Fruit fly (Drosophila melanogaster) whole organism, embryonic: ENCODE data around the gene CG43630.

Experiments
- CG10267 ChIP-seq: fragments of 200-800 bp; sonication (Bioruptor generic); optimal IDR thresholded peaks from 2 replicates; lab custom pipeline; 2018; ENCODE audit warnings: missing biosample characterization, mild to moderate bottlenecking, missing genetic modification characterization, moderate library complexity
- CG11085 ChIP-seq: fragments of 200-800 bp; sonication (Bioruptor generic); IDR thresholded peaks from 2 replicates; pipeline ENCODE4 v1.3.6; 2022; ENCODE audit warnings: missing biosample characterization, missing genetic modification characterization
- CG11696 ChIP-seq: fragments of 200-800 bp; sonication (Bioruptor generic); IDR thresholded peaks from 2 replicates; pipeline ENCODE4 v1.3.6; 2022; ENCODE audit warnings: missing biosample characterization, missing genetic modification characterization
- CG12299 ChIP-seq: fragments of 200-800 bp; sonication (Bioruptor generic); optimal IDR thresholded peaks from 2 replicates; lab custom pipeline; 2018; ENCODE audit warnings: missing biosample characterization, mild to moderate bottlenecking, missing genetic modification characterization
- CG12391 ChIP-seq: fragments of 200-800 bp; sonication (Bioruptor generic); optimal IDR thresholded peaks from 3 replicates; lab custom pipeline; 2018; ENCODE audit warnings: missing biosample characterization, mild to moderate bottlenecking, missing genetic modification characterization, moderate library complexity
- CG14014 ChIP-seq: fragments of 200-800 bp; sonication (Bioruptor generic); IDR thresholded peaks from 2 replicates; pipeline ENCODE4 v1.3.6; 2022; ENCODE audit warnings: missing biosample characterization, missing genetic modification characterization
- CG15073 ChIP-seq: fragments of 200-800 bp; sonication (Bioruptor generic); optimal IDR thresholded peaks from 2 replicates; lab custom pipeline; 2016; ENCODE audit warnings: missing biosample characterization, missing genetic modification characterization
- CG17361 ChIP-seq: fragments of 200-800 bp; sonication (Bioruptor generic); IDR thresholded peaks from 3 replicates; pipeline ENCODE4 v1.3.6; 2022; ENCODE audit warnings: missing biosample characterization, missing genetic modification characterization
- CG18011 ChIP-seq: fragments of 200-800 bp; sonication (Bioruptor generic); optimal IDR thresholded peaks from 2 replicates; lab custom pipeline; 2017; ENCODE audit warnings: missing biosample characterization, missing genetic modification characterization, mild to moderate bottlenecking, moderate library complexity, missing genotype
- CG2116 ChIP-seq: fragments of 200-800 bp; sonication (Bioruptor generic); optimal IDR thresholded peaks from 3 replicates; lab custom pipeline; 2018; ENCODE audit warnings: missing biosample characterization, mild to moderate bottlenecking, missing genetic modification characterization
- CG2678 ChIP-seq: fragments of 200-800 bp; sonication (Bioruptor generic); optimal IDR thresholded peaks from 3 replicates; lab custom pipeline; 2019; ENCODE audit warnings: missing biosample characterization, mild to moderate bottlenecking, missing genetic modification characterization, moderate library complexity
- CG30403 ChIP-seq: fragments of 200-800 bp; sonication (Bioruptor generic); optimal IDR thresholded peaks from 3 replicates; lab custom pipeline; 2016; ENCODE audit warnings: missing biosample characterization, missing genetic modification characterization
- CG31224 ChIP-seq: fragments of 200-800 bp; sonication (Bioruptor generic); IDR thresholded peaks from 2 replicates; pipeline ENCODE4 v1.3.6; 2022; ENCODE audit warnings: missing biosample characterization, missing genetic modification characterization
- CG32532 ChIP-seq: fragments of 200-800 bp; sonication (Bioruptor generic); IDR thresholded peaks from 2 replicates; pipeline ENCODE4 v1.3.6; 2022; ENCODE audit warnings: missing biosample characterization, missing genetic modification characterization
- CG3281 ChIP-seq: fragments of 200-800 bp; sonication (Bioruptor generic); optimal IDR thresholded peaks from 3 replicates; lab custom pipeline; 2017; ENCODE audit warnings: missing biosample characterization, mild to moderate bottlenecking, missing genetic modification characterization
- CG33213 ChIP-seq: fragments of 200-800 bp; sonication (Bioruptor generic); optimal IDR thresholded peaks from 3 replicates; lab custom pipeline; 2016; ENCODE audit warnings: missing biosample characterization, missing genetic modification characterization
- CG3847 ChIP-seq: fragments of 200-800 bp; sonication (Bioruptor generic); IDR thresholded peaks from 2 replicates; pipeline ENCODE4 v1.3.6; 2022; ENCODE audit warnings: missing biosample characterization, missing genetic modification characterization
- CG4820 ChIP-seq: fragments of 200-800 bp; sonication (Bioruptor generic); optimal IDR thresholded peaks from 3 replicates; lab custom pipeline; 2016; ENCODE audit warnings: missing biosample characterization, missing genetic modification characterization
- CG4854 ChIP-seq: fragments of 200-800 bp; sonication (Bioruptor generic); optimal IDR thresholded peaks from 2 replicates; lab custom pipeline; 2016; ENCODE audit warnings: missing biosample characterization, missing genetic modification characterization, inconsistent platforms
- CG6765 ChIP-seq: fragments of 200-800 bp; sonication (Bioruptor generic); optimal IDR thresholded peaks from 3 replicates; lab custom pipeline; 2017; ENCODE audit warnings: missing biosample characterization, mild to moderate bottlenecking, missing genetic modification characterization
- CkIIα-i1 ChIP-seq: fragments of 200-800 bp; sonication (Bioruptor generic); IDR thresholded peaks from 2 replicates; pipeline ENCODE4 v1.3.6; 2022; ENCODE audit warnings: missing biosample characterization, missing genetic modification characterization
- CoRest ChIP-seq: fragments of 200-800 bp; sonication (Bioruptor generic); optimal IDR thresholded peaks from 3 replicates; lab custom pipeline; 2018; ENCODE audit warnings: missing biosample characterization, mild to moderate bottlenecking, missing genetic modification characterization, moderate library complexity
- Ets97D ChIP-seq: fragments of 200-800 bp; sonication (Bioruptor generic); optimal IDR thresholded peaks from 3 replicates; lab custom pipeline; 2016; ENCODE audit warnings: missing biosample characterization, missing genetic modification characterization
- Fer2 ChIP-seq: fragments of 200-800 bp; sonication (Bioruptor generic); optimal IDR thresholded peaks from 2 replicates; lab custom pipeline; 2018; ENCODE audit warnings: missing biosample characterization, mild to moderate bottlenecking, missing genetic modification characterization, moderate library complexity
- Hr78 ChIP-seq, 2 experiments: fragments of 200-800 bp in 1 of 2; fragments of >200 bp in 1 of 2; sonication (Bioruptor generic) in 1 of 2; optimal IDR thresholded peaks; 2 replicates each; lab custom pipeline; 2017 to 2019; ENCODE audit warnings: missing biosample characterization in 2 of 2, missing genetic modification characterization in 2 of 2, mild to moderate bottlenecking in 1 of 2, moderate library complexity in 1 of 2
- MESR4 ChIP-seq: fragments of 200-800 bp; sonication (Bioruptor generic); optimal IDR thresholded peaks from 2 replicates; lab custom pipeline; 2018; ENCODE audit warnings: missing biosample characterization, mild to moderate bottlenecking, missing genetic modification characterization, moderate library complexity
- Rx ChIP-seq: fragments of 200-800 bp; sonication (Bioruptor generic); IDR thresholded peaks from 2 replicates; pipeline ENCODE4 v1.3.6; 2022; ENCODE audit warnings: missing biosample characterization, missing genetic modification characterization
- Spps ChIP-seq: fragments of 200-800 bp; sonication (Bioruptor generic); optimal IDR thresholded peaks from 2 replicates; lab custom pipeline; 2018; ENCODE audit warnings: missing biosample characterization, mild to moderate bottlenecking, missing genetic modification characterization
- Vsx1 ChIP-seq: fragments of 200-800 bp; sonication (Bioruptor generic); optimal IDR thresholded peaks from 2 replicates; lab custom pipeline; 2017; ENCODE audit warnings: missing biosample characterization, mild to moderate bottlenecking, missing genetic modification characterization, missing genetic modification reagents
- al ChIP-seq: fragments of 200-800 bp; sonication (Bioruptor generic); IDR thresholded peaks from 2 replicates; pipeline ENCODE4 v1.3.6; 2022; ENCODE audit warnings: missing biosample characterization, missing genetic modification characterization
- az2 ChIP-seq: fragments of 200-800 bp; sonication (Bioruptor generic); optimal IDR thresholded peaks from 3 replicates; lab custom pipeline; 2016; ENCODE audit warnings: missing biosample characterization, missing genetic modification characterization
- dmrt11E ChIP-seq: fragments of 200-800 bp; sonication (Bioruptor generic); optimal IDR thresholded peaks from 3 replicates; lab custom pipeline; 2018; ENCODE audit warnings: missing biosample characterization, mild to moderate bottlenecking, missing genetic modification characterization, moderate library complexity
- gcm2 ChIP-seq: fragments of 200-800 bp; sonication (Bioruptor generic); optimal IDR thresholded peaks from 2 replicates; lab custom pipeline; 2016; ENCODE audit warnings: missing biosample characterization, missing genetic modification characterization
- hbn ChIP-seq: fragments of 200-800 bp; sonication (Bioruptor generic); IDR thresholded peaks from 2 replicates; pipeline ENCODE4 v1.3.6; 2022; ENCODE audit warnings: missing biosample characterization, missing genetic modification characterization; ENCODE audit not compliant: partially characterized antibody
- hkb ChIP-seq, 2 experiments: fragments of 200-800 bp in 1 of 2; fragments of >200 bp in 1 of 2; sonication (Bioruptor generic) in 1 of 2; IDR thresholded peaks in 1 of 2; optimal IDR thresholded peaks in 1 of 2; 2 replicates each; pipeline versions ENCODE4 v1.3.6 to Lab custom; 2017 to 2022; ENCODE audit warnings: missing biosample characterization in 1 of 2, missing genetic modification characterization in 1 of 2
- jing ChIP-seq: fragments of 200-800 bp; sonication (Bioruptor generic); optimal IDR thresholded peaks from 2 replicates; lab custom pipeline; 2018; ENCODE audit warnings: missing biosample characterization, mild to moderate bottlenecking, missing genetic modification characterization
- knrl ChIP-seq: fragments of 200-800 bp; sonication (Bioruptor generic); IDR thresholded peaks from 3 replicates; pipeline ENCODE4 v1.3.6; 2022; ENCODE audit warnings: missing biosample characterization, missing genetic modification characterization; ENCODE audit not compliant: partially characterized antibody
- lmd ChIP-seq: fragments of 200-800 bp; sonication (Bioruptor generic); IDR thresholded peaks from 2 replicates; pipeline ENCODE4 v1.3.6; 2022; ENCODE audit warnings: missing biosample characterization, missing genetic modification characterization
- nau ChIP-seq: fragments of 200-800 bp; sonication (Bioruptor generic); optimal IDR thresholded peaks from 3 replicates; lab custom pipeline; 2017; ENCODE audit warnings: missing biosample characterization, mild to moderate bottlenecking, missing genetic modification characterization, missing genetic modification reagents
- pfk ChIP-seq: fragments of 200-800 bp; sonication (Bioruptor generic); optimal IDR thresholded peaks from 2 replicates; lab custom pipeline; 2018; ENCODE audit warnings: missing biosample characterization, mild to moderate bottlenecking, missing genetic modification characterization, moderate library complexity
- phol ChIP-seq: fragments of 200-800 bp; sonication (Bioruptor generic); optimal IDR thresholded peaks from 3 replicates; lab custom pipeline; 2018; ENCODE audit warnings: missing biosample characterization, mild to moderate bottlenecking, missing genetic modification characterization, moderate library complexity
- pita ChIP-seq: fragments of 200-800 bp; sonication (Bioruptor generic); optimal IDR thresholded peaks from 2 replicates; lab custom pipeline; 2017; ENCODE audit warnings: missing biosample characterization, mild to moderate bottlenecking, missing genetic modification characterization
- pzg ChIP-seq: fragments of 200-800 bp; sonication (Bioruptor generic); optimal IDR thresholded peaks from 3 replicates; lab custom pipeline; 2018; ENCODE audit warnings: missing biosample characterization, mild to moderate bottlenecking, missing genetic modification characterization, moderate library complexity
- seq ChIP-seq: fragments of 200-800 bp; sonication (Bioruptor generic); IDR thresholded peaks from 2 replicates; pipeline ENCODE4 v1.3.6; 2022; ENCODE audit warnings: missing biosample characterization, missing genetic modification characterization
- sisA ChIP-seq: fragments of 200-800 bp; sonication (Bioruptor generic); IDR thresholded peaks from 2 replicates; pipeline ENCODE4 v1.3.6; 2022; ENCODE audit warnings: missing biosample characterization, missing genetic modification characterization
- tin ChIP-seq: fragments of 200-800 bp; sonication (Bioruptor generic); optimal IDR thresholded peaks from 3 replicates; lab custom pipeline; 2016; ENCODE audit warnings: missing biosample characterization, missing genetic modification characterization
- vvl ChIP-seq: fragments of 200-800 bp; sonication (Bioruptor generic); IDR thresholded peaks from 2 replicates; pipeline ENCODE4 v1.3.6; 2022; ENCODE audit warnings: missing biosample characterization, missing genetic modification characterization
- zen ChIP-seq: fragments of 200-800 bp; sonication (Bioruptor generic); optimal IDR thresholded peaks from 3 replicates; lab custom pipeline; 2018; ENCODE audit warnings: missing biosample characterization, mild to moderate bottlenecking, missing genetic modification characterization, moderate library complexity
- zfh2 ChIP-seq: fragments of 200-800 bp; sonication (Bioruptor generic); optimal IDR thresholded peaks from 2 replicates; lab custom pipeline; 2016; ENCODE audit warnings: missing biosample characterization, missing genetic modification characterization

The CG43630 gene

dm6 chr3R:12719627-12720343 lies 43.7 kb upstream of the CG43630 start (continued):
- TF ChIP-seq CG2678 (tag; lab: Kevin White, UChicago) (peak; percentile 73), CkIIα-i1 (GFP tag; lab: Robert Waterston, UW) (no peak), Spps (no peak), CG2116 (GFP tag; lab: Kevin White, UChicago) (no peak), CG33213 (GFP tag; lab: Kevin White, UChicago) (no peak), nau (GFP tag; lab: Kevin White, UChicago) (no peak), phol (tag; lab: Kevin White, UChicago) (peak; percentile 40), CG32532 (GFP tag; lab: Robert Waterston, UW) (peak; percentile 53), zfh2 (GFP tag; lab: Kevin White, UChicago) (no peak), hkb (optimal IDR thresholded peaks at IDR 0.05; lab: Kevin White, UChicago) (no peak), hkb (GFP tag; IDR thresholded peaks at IDR 0.05; lab: Robert Waterston, UW) (0 out of 2 replicates have a peak, but pooled peaks have one; percentile 15), CG31224 (no peak), tin (no peak), pfk (GFP tag; lab: Kevin White, UChicago) (no peak), CG10267 (tag; lab: Kevin White, UChicago) (peak; percentile 27), hbn (GFP tag; lab: Robert Waterston, UW) (no peak), gcm2 (no peak), Fer2 (peak; percentile 33), pita (GFP tag; lab: Kevin White, UChicago) (no peak), CG3847 (GFP tag; lab: Robert Waterston, UW) (no peak), CG11696 (GFP tag; lab: Robert Waterston, UW) (no peak), CG12391 (tag; lab: Kevin White, UChicago) (peak; percentile 32), CG11085 (GFP tag; lab: Robert Waterston, UW) (no peak), Hr78 (GFP tag; optimal IDR thresholded peaks at IDR 0.05; lab: Kevin White, UChicago) (no peak), vvl (GFP tag; lab: Robert Waterston, UW) (no peak), CG12299 (tag; lab: Kevin White, UChicago) (peak; percentile 5), CG4820 (GFP tag; lab: Kevin White, UChicago) (peak; percentile 9), CG4854 (GFP tag; lab: Kevin White, UChicago) (no peak), knrl (GFP tag; lab: Robert Waterston, UW) (no peak), Vsx1 (GFP tag; lab: Kevin White, UChicago) (no peak), pzg (GFP tag; lab: Kevin White, UChicago) (no peak), lmd (GFP tag; lab: Robert Waterston, UW) (no peak), sisA (no peak), Rx (no peak), Ets97D (GFP tag; lab: Kevin White, UChicago) (no peak), az2 (GFP tag; lab: Kevin White, UChicago) (no peak), dmrt11E (tag; lab: Kevin White, UChicago) (no peak), MESR4 (GFP tag; lab: Kevin White, UChicago) (no peak), CG17361 (GFP tag; lab: Robert Waterston, UW) (peak; percentile 42; the same call in 2 of the 3 replicates), CG6765 (peak; percentile 11), zen (no peak), CG18011 (no peak), al (no peak), CG30403 (GFP tag; lab: Kevin White, UChicago) (no peak), seq (no peak), CoRest (peak; percentile 23), CG15073 (GFP tag; lab: Kevin White, UChicago) (no peak), CG3281 (peak; percentile 71), CG14014 (GFP tag; lab: Robert Waterston, UW) (no peak), jing (GFP tag; lab: Kevin White, UChicago) (no peak)
